Worm (Caenorhabditis elegans) whole organism, late embryonic: ENCODE measurements around the gene ckr-2.

Experiments used
- K02D7.2 ChIP-seq: sonication (generic microtip); optimal IDR thresholded peaks from 2 replicates; lab custom pipeline; 2017; ENCODE audit warnings: mild to moderate bottlenecking, missing genetic modification characterization, missing compliant biosample characterization
- Y22D7AL.16 ChIP-seq: sonication (generic microtip); optimal IDR thresholded peaks from 2 replicates; lab custom pipeline; 2016; ENCODE audit warnings: missing genetic modification characterization, missing compliant biosample characterization

ce11 chrIII:1975992-1976391 lies 45.4 kb downstream of the ckr-2 start:
- TF ChIP-seq K02D7.2 (tag; lab: Kevin White, UChicago) (no peak), Y22D7AL.16 (tag; lab: Kevin White, UChicago) (no peak)
